Fruit fly (Drosophila melanogaster) whole organism, embryonic: Measurements from ENCODE around the gene Jhbp16.
A peak's percentile ranks its signal among the peaks of the same experiment; 100 is the strongest.

ENCODE experiments used
- Blimp-1 ChIP-seq: fragments of 200-800 bp; sonication (Bioruptor generic); optimal IDR thresholded peaks from 3 replicates; lab custom pipeline; 2018; ENCODE audit warnings: missing biosample characterization, missing genetic modification characterization, mild to moderate bottlenecking, moderate library complexity, missing genetic modification reagents
- BtbVII ChIP-seq: fragments of 200-800 bp; sonication (Bioruptor generic); optimal IDR thresholded peaks from 3 replicates; lab custom pipeline; 2017; ENCODE audit warnings: missing biosample characterization, mild to moderate bottlenecking, missing genetic modification characterization
- CG10979 ChIP-seq: fragments of 200-800 bp; sonication (Bioruptor generic); optimal IDR thresholded peaks from 2 replicates; lab custom pipeline; 2018; ENCODE audit warnings: missing biosample characterization, mild to moderate bottlenecking, missing genetic modification characterization, moderate library complexity
- CG11085 ChIP-seq: fragments of 200-800 bp; sonication (Bioruptor generic); IDR thresholded peaks from 2 replicates; pipeline ENCODE4 v1.3.6; 2022; ENCODE audit warnings: missing biosample characterization, missing genetic modification characterization
- CG11504 ChIP-seq: fragments of 200-800 bp; sonication (Bioruptor generic); optimal IDR thresholded peaks from 3 replicates; lab custom pipeline; 2019; ENCODE audit warnings: missing biosample characterization, mild to moderate bottlenecking, missing genetic modification characterization, moderate library complexity
- CG12236 ChIP-seq: fragments of 200-800 bp; sonication (Bioruptor generic); optimal IDR thresholded peaks from 2 replicates; lab custom pipeline; 2016; ENCODE audit warnings: missing biosample characterization, missing genetic modification characterization
- CG14860 ChIP-seq: fragments of 200-800 bp; sonication (Bioruptor generic); IDR thresholded peaks from 3 replicates; pipeline ENCODE4 v1.3.6; 2022; ENCODE audit warnings: missing biosample characterization, missing genetic modification characterization; ENCODE audit not compliant: partially characterized antibody
- CG2889 ChIP-seq: fragments of 200-800 bp; sonication (Bioruptor generic); IDR thresholded peaks from 3 replicates; pipeline ENCODE4 v1.3.6; 2022; ENCODE audit warnings: missing biosample characterization, missing genetic modification characterization
- CG32767 ChIP-seq: fragments of 200-800 bp; sonication (Bioruptor generic); IDR thresholded peaks from 2 replicates; pipeline ENCODE4 v1.3.6; 2022; ENCODE audit warnings: missing biosample characterization, missing genetic modification characterization
- CG3281 ChIP-seq: fragments of 200-800 bp; sonication (Bioruptor generic); optimal IDR thresholded peaks from 3 replicates; lab custom pipeline; 2017; ENCODE audit warnings: missing biosample characterization, mild to moderate bottlenecking, missing genetic modification characterization
- CG3407 ChIP-seq: fragments of 200-800 bp; sonication (Bioruptor generic); optimal IDR thresholded peaks from 2 replicates; lab custom pipeline; 2018; ENCODE audit warnings: missing biosample characterization, mild to moderate bottlenecking, missing genetic modification characterization
- CG7745 ChIP-seq: fragments of 200-800 bp; sonication (Bioruptor generic); optimal IDR thresholded peaks from 2 replicates; lab custom pipeline; 2018; ENCODE audit warnings: missing biosample characterization, mild to moderate bottlenecking, missing genetic modification characterization, moderate library complexity
- CG9797 ChIP-seq: fragments of 200-800 bp; sonication (Bioruptor generic); optimal IDR thresholded peaks from 3 replicates; lab custom pipeline; 2018; ENCODE audit warnings: missing biosample characterization, mild to moderate bottlenecking, missing genetic modification characterization
- Drgx ChIP-seq: fragments of 200-800 bp; sonication (Bioruptor generic); IDR thresholded peaks from 2 replicates; pipeline ENCODE4 v1.3.6; 2022; ENCODE audit warnings: missing biosample characterization, missing genetic modification characterization
- E2f1 ChIP-seq: fragments of 200-800 bp; sonication (Bioruptor generic); IDR thresholded peaks from 2 replicates; pipeline ENCODE4 v1.3.6; 2022; ENCODE audit warnings: missing biosample characterization, missing genetic modification characterization
- Fer2 ChIP-seq: fragments of 200-800 bp; sonication (Bioruptor generic); optimal IDR thresholded peaks from 2 replicates; lab custom pipeline; 2018; ENCODE audit warnings: missing biosample characterization, mild to moderate bottlenecking, missing genetic modification characterization, moderate library complexity
- Hmr ChIP-seq: fragments of 200-800 bp; sonication (Bioruptor generic); optimal IDR thresholded peaks from 3 replicates; lab custom pipeline; 2017; ENCODE audit warnings: mild to moderate bottlenecking, missing biosample characterization, missing genetic modification reagents, missing genetic modification characterization
- MTF-1 ChIP-seq: fragments of 200-800 bp; sonication (Bioruptor generic); optimal IDR thresholded peaks from 2 replicates; lab custom pipeline; 2018; ENCODE audit warnings: missing biosample characterization, mild to moderate bottlenecking, missing genetic modification characterization, borderline replicate concordance
- NC2α ChIP-seq: fragments of 200-800 bp; sonication (Bioruptor generic); optimal IDR thresholded peaks from 2 replicates; lab custom pipeline; 2016; ENCODE audit warnings: missing biosample characterization, missing genetic modification characterization
- Sox102F ChIP-seq: fragments of 200-800 bp; sonication (Bioruptor generic); optimal IDR thresholded peaks from 2 replicates; lab custom pipeline; 2018; ENCODE audit warnings: missing biosample characterization, mild to moderate bottlenecking, missing genetic modification characterization, moderate library complexity
- ac ChIP-seq: fragments of 200-800 bp; sonication (Bioruptor generic); optimal IDR thresholded peaks from 3 replicates; lab custom pipeline; 2017; ENCODE audit warnings: missing biosample characterization, mild to moderate bottlenecking, missing genetic modification characterization
- br ChIP-seq: fragments of >200 bp; optimal IDR thresholded peaks from 2 replicates; lab custom pipeline; 2017
- crc ChIP-seq: fragments of 200-800 bp; sonication (Bioruptor generic); optimal IDR thresholded peaks from 2 replicates; lab custom pipeline; 2016; ENCODE audit warnings: missing biosample characterization, missing genetic modification characterization
- crol ChIP-seq: fragments of 200-800 bp; sonication (Bioruptor generic); IDR thresholded peaks from 2 replicates; pipeline ENCODE4 v1.3.6; 2022; ENCODE audit warnings: missing biosample characterization, missing genetic modification characterization
- ems ChIP-seq: fragments of 200-800 bp; sonication (Bioruptor generic); optimal IDR thresholded peaks from 3 replicates; lab custom pipeline; 2016; ENCODE audit warnings: missing biosample characterization, missing genetic modification characterization
- eve ChIP-seq, 2 experiments: fragments of >200 bp; optimal IDR thresholded peaks; 2 replicates each; lab custom pipeline; 2017; ENCODE audit warnings: missing biosample characterization in 2 of 2, missing genetic modification characterization in 2 of 2
- grau ChIP-seq: fragments of 200-800 bp; optimal IDR thresholded peaks from 3 replicates; lab custom pipeline; 2019; ENCODE audit warnings: missing biosample characterization, mild to moderate bottlenecking, missing genetic modification characterization, moderate library complexity
- gt ChIP-seq: fragments of 200-800 bp; sonication (Bioruptor generic); IDR thresholded peaks from 2 replicates; pipeline ENCODE4 v1.3.6; 2022; ENCODE audit warnings: missing biosample characterization, missing genetic modification characterization
- hth ChIP-seq: fragments of >200 bp; optimal IDR thresholded peaks from 2 replicates; lab custom pipeline; 2017; ENCODE audit warnings: inconsistent platforms
- kah ChIP-seq: fragments of 200-800 bp; sonication (Bioruptor generic); optimal IDR thresholded peaks from 2 replicates; lab custom pipeline; 2018; ENCODE audit warnings: missing biosample characterization, mild to moderate bottlenecking, missing genetic modification characterization
- kni ChIP-seq: fragments of 200-800 bp; sonication (Bioruptor generic); optimal IDR thresholded peaks from 3 replicates; lab custom pipeline; 2017; ENCODE audit warnings: mild to moderate bottlenecking, missing biosample characterization, missing genetic modification reagents, missing genetic modification characterization
- mam ChIP-seq: fragments of 200-800 bp; sonication (Bioruptor generic); optimal IDR thresholded peaks from 3 replicates; lab custom pipeline; 2016; ENCODE audit warnings: missing biosample characterization, missing genetic modification characterization
- nau ChIP-seq: fragments of 200-800 bp; sonication (Bioruptor generic); optimal IDR thresholded peaks from 3 replicates; lab custom pipeline; 2017; ENCODE audit warnings: missing biosample characterization, mild to moderate bottlenecking, missing genetic modification characterization, missing genetic modification reagents
- odd ChIP-seq: fragments of 200-800 bp; sonication (Bioruptor generic); optimal IDR thresholded peaks from 2 replicates; lab custom pipeline; 2017; ENCODE audit warnings: missing biosample characterization, mild to moderate bottlenecking, missing genetic modification characterization
- org-1 ChIP-seq: fragments of 200-800 bp; sonication (Bioruptor generic); optimal IDR thresholded peaks from 2 replicates; lab custom pipeline; 2017; ENCODE audit warnings: missing biosample characterization, missing genetic modification characterization
- ranshi ChIP-seq: fragments of 200-800 bp; sonication (Bioruptor generic); IDR thresholded peaks from 2 replicates; pipeline ENCODE4 v1.3.6; 2022; ENCODE audit warnings: missing biosample characterization, missing genetic modification characterization
- salm ChIP-seq: fragments of 200-800 bp; sonication (Bioruptor generic); optimal IDR thresholded peaks from 2 replicates; lab custom pipeline; 2018; ENCODE audit warnings: missing biosample characterization, mild to moderate bottlenecking, missing genetic modification characterization
- ssp ChIP-seq: fragments of 200-800 bp; sonication (Bioruptor generic); IDR thresholded peaks from 2 replicates; pipeline ENCODE4 v1.3.6; 2022; ENCODE audit warnings: missing biosample characterization, missing genetic modification characterization
- sug ChIP-seq: fragments of 200-800 bp; optimal IDR thresholded peaks from 2 replicates; lab custom pipeline; 2019; ENCODE audit warnings: missing biosample characterization, mild to moderate bottlenecking, missing genetic modification characterization, moderate library complexity

The Jhbp16 gene

DNA sequence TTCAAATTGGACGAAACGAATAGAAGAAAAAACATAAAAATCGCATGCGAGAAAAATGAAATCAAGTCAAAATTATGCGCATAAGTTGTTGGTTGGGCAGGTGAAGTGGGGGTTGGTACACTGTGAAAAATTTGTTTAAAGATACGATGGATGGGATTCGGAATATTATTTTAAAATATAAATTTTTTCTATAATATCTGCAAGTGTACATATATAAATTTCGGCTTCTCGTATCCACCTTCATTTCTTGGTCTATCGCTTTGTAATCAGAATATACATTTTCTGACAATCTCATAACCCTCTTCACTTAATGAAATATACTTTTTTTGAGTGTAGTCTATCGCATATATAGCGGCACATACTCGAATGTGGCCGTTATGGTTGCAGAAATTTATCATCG is 39.2 kb downstream of the Jhbp16 start (continued):
- TF ChIP-seq nau (no peak), CG3407 (no peak), ranshi (GFP tag; lab: Robert Waterston, UW) (0 out of 2 replicates have a peak, but pooled peaks have one; percentile 9), CG14860 (GFP tag; lab: Robert Waterston, UW) (no peak), ems (GFP tag; lab: Kevin White, UChicago) (no peak), hth (lab: Kevin White, UChicago) (no peak), sug (tag; lab: Kevin White, UChicago) (no peak), CG12236 (GFP tag; lab: Kevin White, UChicago) (no peak), kni (no peak), E2f1 (GFP tag; lab: Robert Waterston, UW) (peak; percentile 38; the same call in 1 of the 2 replicates), odd (GFP tag; lab: Kevin White, UChicago) (no peak), Sox102F (GFP tag; lab: Kevin White, UChicago) (peak; percentile 69), Fer2 (no peak), grau (tag; lab: Kevin White, UChicago) (peak; percentile 36), NC2α (GFP tag; lab: Kevin White, UChicago) (no peak), mam (no peak), CG32767 (GFP tag; lab: Robert Waterston, UW) (no peak), ac (GFP tag; lab: Kevin White, UChicago) (no peak), Drgx (GFP tag; lab: Robert Waterston, UW) (peak; percentile 61), Hmr (no peak), crc (GFP tag; lab: Kevin White, UChicago) (no peak), BtbVII (peak; percentile 0), kah (GFP tag; lab: Kevin White, UChicago) (no peak), eve (GFP tag; optimal IDR thresholded peaks at IDR 0.05; lab: Kevin White, UChicago) (peak in 1 of 2 experiments; percentile 28), Blimp-1 (GFP tag; lab: Kevin White, UChicago) (peak; percentile 30), CG11504 (tag; lab: Kevin White, UChicago) (peak; percentile 70), gt (no peak), CG9797 (GFP tag; lab: Kevin White, UChicago) (no peak), CG11085 (no peak), CG7745 (tag; lab: Kevin White, UChicago) (no peak)

DNA sequence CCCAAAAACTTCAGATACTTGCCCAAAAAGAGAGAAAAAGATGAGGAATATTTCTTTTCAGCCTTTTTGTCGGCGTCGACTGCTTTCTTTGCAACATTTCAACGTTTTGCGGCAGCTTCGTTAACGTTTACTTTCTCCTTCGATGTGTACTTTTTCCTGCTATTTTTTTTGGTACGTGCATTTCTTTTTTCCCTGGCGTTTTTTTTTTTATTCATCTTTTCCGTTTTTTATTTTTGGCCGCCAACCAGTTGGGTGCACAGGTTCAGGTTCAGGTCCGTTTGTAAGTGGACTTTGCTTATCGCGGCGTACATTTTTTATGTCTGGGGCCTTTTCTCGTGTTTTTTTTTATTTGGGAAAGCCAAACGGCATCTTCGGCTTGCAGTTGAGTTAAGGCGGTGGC is 40.2 kb downstream of the Jhbp16 start:
- no peak for TF ChIP-seq salm (tag; lab: Kevin White, UChicago)
- no peak for TF ChIP-seq crol (GFP tag; lab: Robert Waterston, UW)
- no peak for TF ChIP-seq ssp (GFP tag; lab: Robert Waterston, UW)
- TF ChIP-seq CG3281 (GFP tag; lab: Kevin White, UChicago): no peak
- 0 out of 3 replicates have a peak, but pooled peaks have one; percentile 13 for TF ChIP-seq CG2889 (GFP tag; lab: Robert Waterston, UW)
- TF ChIP-seq org-1 (GFP tag; lab: Kevin White, UChicago): no peak
- peak; percentile 30; the same call in 1 of the 2 replicates for TF ChIP-seq Drgx (GFP tag; lab: Robert Waterston, UW)
- no peak for TF ChIP-seq MTF-1 (GFP tag; lab: Kevin White, UChicago)
- TF ChIP-seq br (lab: Kevin White, UChicago): no peak
- no peak for TF ChIP-seq mam
- no peak for TF ChIP-seq CG10979
- TF ChIP-seq kah (GFP tag; lab: Kevin White, UChicago): no peak
